Fruit fly (Drosophila melanogaster) whole organism, embryonic: Measurements from ENCODE around the gene HP1e.
A peak's percentile ranks its signal among the peaks of the same experiment; 100 is the strongest.

Source experiments
- Antp ChIP-seq: fragments of 200-800 bp; sonication (Bioruptor generic); optimal IDR thresholded peaks from 3 replicates; lab custom pipeline; 2016; ENCODE audit warnings: missing biosample characterization, missing genetic modification characterization
- Atf6 ChIP-seq: fragments of 200-800 bp; sonication (Bioruptor generic); IDR thresholded peaks from 2 replicates; pipeline ENCODE4 v1.3.6; 2022; ENCODE audit warnings: missing biosample characterization, missing genetic modification characterization
- Blimp-1 ChIP-seq: fragments of 200-800 bp; sonication (Bioruptor generic); optimal IDR thresholded peaks from 3 replicates; lab custom pipeline; 2018; ENCODE audit warnings: missing biosample characterization, missing genetic modification characterization, mild to moderate bottlenecking, moderate library complexity, missing genetic modification reagents
- CG10209 ChIP-seq: fragments of 200-800 bp; sonication (Bioruptor generic); optimal IDR thresholded peaks from 3 replicates; lab custom pipeline; 2017; ENCODE audit warnings: missing biosample characterization, mild to moderate bottlenecking, missing genetic modification characterization, missing genetic modification reagents
- CG10366 ChIP-seq: fragments of 200-800 bp; sonication (Bioruptor generic); IDR thresholded peaks from 2 replicates; pipeline ENCODE4 v1.3.6; 2022; ENCODE audit warnings: missing biosample characterization, missing genetic modification characterization
- CG10543 ChIP-seq: fragments of 200-800 bp; sonication (Bioruptor generic); optimal IDR thresholded peaks from 3 replicates; lab custom pipeline; 2017; ENCODE audit warnings: missing biosample characterization, mild to moderate bottlenecking, missing genetic modification characterization, moderate library complexity
- CG12071 ChIP-seq: fragments of 200-800 bp; sonication (Bioruptor generic); optimal IDR thresholded peaks from 3 replicates; lab custom pipeline; 2018; ENCODE audit warnings: missing biosample characterization, mild to moderate bottlenecking, missing genetic modification characterization
- CG12104 ChIP-seq: fragments of 200-800 bp; sonication (Bioruptor generic); optimal IDR thresholded peaks from 3 replicates; lab custom pipeline; 2016; ENCODE audit warnings: missing biosample characterization, missing genetic modification characterization
- CG12155 ChIP-seq: fragments of 200-800 bp; sonication (Bioruptor generic); optimal IDR thresholded peaks from 3 replicates; lab custom pipeline; 2016; ENCODE audit warnings: missing biosample characterization, missing genetic modification characterization
- CG12391 ChIP-seq: fragments of 200-800 bp; sonication (Bioruptor generic); optimal IDR thresholded peaks from 3 replicates; lab custom pipeline; 2018; ENCODE audit warnings: missing biosample characterization, mild to moderate bottlenecking, missing genetic modification characterization, moderate library complexity
- CG13775 ChIP-seq: fragments of 200-800 bp; sonication (Bioruptor generic); optimal IDR thresholded peaks from 3 replicates; lab custom pipeline; 2017; ENCODE audit warnings: missing biosample characterization, mild to moderate bottlenecking, missing genetic modification characterization
- CG14710 ChIP-seq: fragments of 200-800 bp; sonication (Bioruptor generic); optimal IDR thresholded peaks from 3 replicates; lab custom pipeline; 2019; ENCODE audit warnings: missing biosample characterization, mild to moderate bottlenecking, missing genetic modification characterization, moderate library complexity
- CG15269 ChIP-seq: fragments of 200-800 bp; sonication (Bioruptor generic); optimal IDR thresholded peaks from 2 replicates; lab custom pipeline; 2018; ENCODE audit warnings: missing biosample characterization, mild to moderate bottlenecking, missing genetic modification characterization, moderate library complexity
- CG17361 ChIP-seq: fragments of 200-800 bp; sonication (Bioruptor generic); IDR thresholded peaks from 3 replicates; pipeline ENCODE4 v1.3.6; 2022; ENCODE audit warnings: missing biosample characterization, missing genetic modification characterization
- CG32532 ChIP-seq: fragments of 200-800 bp; sonication (Bioruptor generic); IDR thresholded peaks from 2 replicates; pipeline ENCODE4 v1.3.6; 2022; ENCODE audit warnings: missing biosample characterization, missing genetic modification characterization
- CG4820 ChIP-seq: fragments of 200-800 bp; sonication (Bioruptor generic); optimal IDR thresholded peaks from 3 replicates; lab custom pipeline; 2016; ENCODE audit warnings: missing biosample characterization, missing genetic modification characterization
- CG5245 ChIP-seq: fragments of 200-800 bp; sonication (Bioruptor generic); optimal IDR thresholded peaks from 3 replicates; lab custom pipeline; 2016; ENCODE audit warnings: missing biosample characterization, missing genetic modification characterization
- CG9727 ChIP-seq: fragments of 200-800 bp; sonication (Bioruptor generic); optimal IDR thresholded peaks from 3 replicates; lab custom pipeline; 2017; ENCODE audit warnings: missing biosample characterization, mild to moderate bottlenecking, missing genetic modification characterization
- Dll ChIP-seq: fragments of 200-800 bp; sonication (Bioruptor generic); IDR thresholded peaks from 4 replicates; pipeline ENCODE4 v1.3.6; 2022; ENCODE audit warnings: missing biosample characterization, missing genetic modification characterization; ENCODE audit not compliant: partially characterized antibody
- Dp ChIP-seq: fragments of 200-800 bp; sonication (Bioruptor generic); optimal IDR thresholded peaks from 2 replicates; lab custom pipeline; 2018; ENCODE audit warnings: missing biosample characterization, mild to moderate bottlenecking, missing genetic modification characterization, moderate library complexity
- Drgx ChIP-seq: fragments of 200-800 bp; sonication (Bioruptor generic); IDR thresholded peaks from 2 replicates; pipeline ENCODE4 v1.3.6; 2022; ENCODE audit warnings: missing biosample characterization, missing genetic modification characterization
- E2f1 ChIP-seq: fragments of 200-800 bp; sonication (Bioruptor generic); IDR thresholded peaks from 2 replicates; pipeline ENCODE4 v1.3.6; 2022; ENCODE audit warnings: missing biosample characterization, missing genetic modification characterization
- E2f2 ChIP-seq: fragments of 200-800 bp; sonication (Bioruptor generic); IDR thresholded peaks from 2 replicates; pipeline ENCODE4 v1.3.6; 2022; ENCODE audit warnings: missing biosample characterization, missing genetic modification characterization
- HHEX ChIP-seq: fragments of 200-800 bp; sonication (Bioruptor generic); optimal IDR thresholded peaks from 3 replicates; lab custom pipeline; 2017; ENCODE audit warnings: missing biosample characterization, mild to moderate bottlenecking, missing genetic modification characterization, missing genetic modification reagents
- Hsf ChIP-seq: fragments of 200-800 bp; sonication (Bioruptor generic); optimal IDR thresholded peaks from 3 replicates; lab custom pipeline; 2016; ENCODE audit warnings: missing biosample characterization, missing genetic modification characterization
- MESR4 ChIP-seq: fragments of 200-800 bp; sonication (Bioruptor generic); optimal IDR thresholded peaks from 2 replicates; lab custom pipeline; 2018; ENCODE audit warnings: missing biosample characterization, mild to moderate bottlenecking, missing genetic modification characterization, moderate library complexity
- Mad ChIP-seq: fragments of 200-800 bp; sonication (Bioruptor generic); optimal IDR thresholded peaks from 2 replicates; lab custom pipeline; 2016; ENCODE audit warnings: missing biosample characterization, missing genetic modification characterization
- NC2β ChIP-seq: fragments of 200-800 bp; sonication (Bioruptor generic); optimal IDR thresholded peaks from 2 replicates; lab custom pipeline; 2016; ENCODE audit warnings: missing biosample characterization, missing genetic modification characterization
- Sox102F ChIP-seq: fragments of 200-800 bp; sonication (Bioruptor generic); optimal IDR thresholded peaks from 2 replicates; lab custom pipeline; 2018; ENCODE audit warnings: missing biosample characterization, mild to moderate bottlenecking, missing genetic modification characterization, moderate library complexity
- Xrp1 ChIP-seq: fragments of 200-800 bp; sonication (Bioruptor generic); IDR thresholded peaks from 2 replicates; pipeline ENCODE4 v1.3.6; 2022; ENCODE audit warnings: missing biosample characterization, missing genetic modification characterization
- ase ChIP-seq: fragments of 200-800 bp; sonication (Bioruptor generic); IDR thresholded peaks from 3 replicates; pipeline ENCODE4 v1.3.6; 2022; ENCODE audit warnings: missing biosample characterization, missing genetic modification characterization
- bcd ChIP-seq: fragments of 200-800 bp; sonication (Bioruptor generic); optimal IDR thresholded peaks from 2 replicates; lab custom pipeline; 2017; ENCODE audit warnings: missing biosample characterization, mild to moderate bottlenecking, missing genetic modification characterization
- crc ChIP-seq: fragments of 200-800 bp; sonication (Bioruptor generic); optimal IDR thresholded peaks from 2 replicates; lab custom pipeline; 2016; ENCODE audit warnings: missing biosample characterization, missing genetic modification characterization
- cwo ChIP-seq: fragments of 200-800 bp; sonication (Bioruptor generic); optimal IDR thresholded peaks from 3 replicates; lab custom pipeline; 2017; ENCODE audit warnings: missing biosample characterization, missing genetic modification characterization, mild to moderate bottlenecking, moderate library complexity, missing genetic modification reagents
- dysf ChIP-seq: fragments of 200-800 bp; sonication (Bioruptor generic); IDR thresholded peaks from 3 replicates; pipeline ENCODE4 v1.3.6; 2022; ENCODE audit warnings: missing biosample characterization, missing genetic modification characterization
- hkb ChIP-seq, 2 experiments: fragments of 200-800 bp in 1 of 2; fragments of >200 bp in 1 of 2; sonication (Bioruptor generic) in 1 of 2; IDR thresholded peaks in 1 of 2; optimal IDR thresholded peaks in 1 of 2; 2 replicates each; pipeline versions ENCODE4 v1.3.6 to Lab custom; 2017 to 2022; ENCODE audit warnings: missing biosample characterization in 1 of 2, missing genetic modification characterization in 1 of 2
- insv ChIP-seq, 2 experiments: fragments of 200-800 bp; sonication (Bioruptor generic); optimal IDR thresholded peaks; 3 replicates each; lab custom pipeline; 2016 to 2018; ENCODE audit warnings: missing biosample characterization in 2 of 2, missing genetic modification characterization in 2 of 2
- lmd ChIP-seq: fragments of 200-800 bp; sonication (Bioruptor generic); IDR thresholded peaks from 2 replicates; pipeline ENCODE4 v1.3.6; 2022; ENCODE audit warnings: missing biosample characterization, missing genetic modification characterization
- lov ChIP-seq, 2 experiments: fragments of 200-800 bp in 1 of 2; fragments of >200 bp in 1 of 2; sonication (Bioruptor generic) in 1 of 2; IDR thresholded peaks in 1 of 2; optimal IDR thresholded peaks in 1 of 2; 2 replicates in 1 of 2; 3 replicates in 1 of 2; pipeline versions ENCODE4 v1.3.6 to Lab custom; 2017 to 2022; ENCODE audit warnings: missing biosample characterization in 1 of 2, missing genetic modification characterization in 1 of 2
- maf-S ChIP-seq: fragments of 200-800 bp; sonication (Bioruptor generic); optimal IDR thresholded peaks from 2 replicates; lab custom pipeline; 2016; ENCODE audit warnings: missing biosample characterization, missing genetic modification characterization
- nerfin-1 ChIP-seq: fragments of 200-800 bp; sonication (Bioruptor generic); optimal IDR thresholded peaks from 3 replicates; lab custom pipeline; 2019; ENCODE audit warnings: missing biosample characterization, mild to moderate bottlenecking, missing genetic modification characterization, moderate library complexity
- prd ChIP-seq, 3 experiments: fragments of >200 bp in 2 of 3; fragments of 200-800 bp in 1 of 3; sonication (Bioruptor generic) in 1 of 3; optimal IDR thresholded peaks in 2 of 3; IDR thresholded peaks in 1 of 3; 2 replicates in 2 of 3; 3 replicates in 1 of 3; pipeline versions ENCODE4 v1.3.6 to Lab custom; 2017 to 2022; ENCODE audit warnings: missing biosample characterization in 1 of 3, missing genetic modification characterization in 1 of 3
- run ChIP-seq: fragments of 200-800 bp; sonication (Bioruptor generic); optimal IDR thresholded peaks from 3 replicates; lab custom pipeline; 2018; ENCODE audit warnings: missing biosample characterization, mild to moderate bottlenecking, missing genetic modification characterization
- sens ChIP-seq: fragments of 200-800 bp; sonication (Bioruptor generic); peaks from one replicate; lab custom pipeline; 2016; ENCODE audit warnings: missing biosample characterization, missing genetic modification characterization
- slbo ChIP-seq: fragments of 200-800 bp; sonication (Bioruptor generic); IDR thresholded peaks from 2 replicates; pipeline ENCODE4 v1.3.6; 2022; ENCODE audit warnings: missing biosample characterization, missing genetic modification characterization
- stc ChIP-seq: fragments of 200-800 bp; sonication (Bioruptor generic); IDR thresholded peaks from 2 replicates; pipeline ENCODE4 v1.3.6; 2022; ENCODE audit warnings: missing biosample characterization, missing genetic modification characterization
- tio ChIP-seq: fragments of 200-800 bp; sonication (Bioruptor generic); optimal IDR thresholded peaks from 2 replicates; lab custom pipeline; 2017; ENCODE audit warnings: missing biosample characterization, missing genetic modification characterization, inconsistent platforms
- vfl ChIP-seq: fragments of 200-800 bp; sonication (Bioruptor generic); optimal IDR thresholded peaks from 2 replicates; lab custom pipeline; 2016; ENCODE audit warnings: missing biosample characterization, missing genetic modification characterization
- zen2 ChIP-seq: fragments of 200-800 bp; sonication (Bioruptor generic); IDR thresholded peaks from 3 replicates; pipeline ENCODE4 v1.3.6; 2022; ENCODE audit warnings: missing biosample characterization, missing genetic modification characterization; ENCODE audit not compliant: partially characterized antibody

Gene HP1e

DNA sequence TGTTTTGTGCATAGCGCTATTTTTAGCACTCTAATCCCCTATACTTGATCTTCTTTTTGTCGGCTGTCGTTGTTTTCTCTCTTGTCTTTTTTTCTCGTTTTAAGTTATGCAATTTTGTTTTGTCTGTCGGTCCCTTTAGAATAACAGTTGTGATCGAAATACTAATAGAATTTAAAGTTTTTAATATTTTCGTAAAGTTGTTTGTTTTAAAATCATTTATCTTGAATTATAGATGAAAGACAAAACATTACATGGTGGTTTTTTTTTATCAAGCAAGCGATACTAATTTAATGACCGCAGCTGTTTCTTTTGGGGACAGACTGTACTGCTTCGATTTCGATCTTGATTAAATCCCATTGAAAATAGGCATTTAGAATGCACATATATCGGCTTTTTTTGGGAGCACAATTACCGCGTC, 23.2 kb downstream of the HP1e start (continued):
- TF ChIP-seq nerfin-1 (tag; lab: Kevin White, UChicago) = peak; percentile 7
- no peak for TF ChIP-seq CG12071 (GFP tag; lab: Kevin White, UChicago)
- no peak for TF ChIP-seq E2f1 (GFP tag; lab: Robert Waterston, UW)
- peak; percentile 33 for TF ChIP-seq CG4820 (GFP tag; lab: Kevin White, UChicago)
- TF ChIP-seq Antp (GFP tag; lab: Kevin White, UChicago) = peak; percentile 15
- TF ChIP-seq MESR4 (GFP tag; lab: Kevin White, UChicago) = no peak
- TF ChIP-seq ase = peak; percentile 8; the same call in 1 of the 3 replicates
- peak; percentile 4; the same call in 1 of the 2 replicates for TF ChIP-seq lmd (GFP tag; lab: Robert Waterston, UW)
- peak; percentile 54 for TF ChIP-seq Drgx
- peak; percentile 37; the same call in 1 of the 3 replicates for TF ChIP-seq CG17361
- TF ChIP-seq hkb (optimal IDR thresholded peaks at IDR 0.05; lab: Kevin White, UChicago) = no peak
- TF ChIP-seq hkb (GFP tag; IDR thresholded peaks at IDR 0.05; lab: Robert Waterston, UW) = peak; percentile 70
- peak; percentile 49 for TF ChIP-seq CG10366 (GFP tag; lab: Robert Waterston, UW)
- TF ChIP-seq Mad (GFP tag; lab: Kevin White, UChicago) = no peak
- TF ChIP-seq CG5245 (GFP tag; lab: Kevin White, UChicago) = peak; percentile 21
- peak; percentile 26 for TF ChIP-seq tio
- peak; percentile 24 for TF ChIP-seq CG10209 (GFP tag; lab: Kevin White, UChicago)
- TF ChIP-seq Sox102F (GFP tag; lab: Kevin White, UChicago) = peak; percentile 61
- peak; percentile 4 for TF ChIP-seq CG9727 (GFP tag; lab: Kevin White, UChicago)
- peak; percentile 44; the same call in 1 of the 2 replicates for TF ChIP-seq CG32532 (GFP tag; lab: Robert Waterston, UW)
- TF ChIP-seq Blimp-1 (GFP tag; lab: Kevin White, UChicago) = peak; percentile 61
- no peak for TF ChIP-seq Atf6
- TF ChIP-seq insv (GFP tag; optimal IDR thresholded peaks at IDR 0.05; lab: Kevin White, UChicago) = no peak
- TF ChIP-seq NC2β (GFP tag; lab: Kevin White, UChicago) = no peak
- peak; percentile 17; the same call in 1 of the 2 replicates for TF ChIP-seq E2f2 (GFP tag; lab: Robert Waterston, UW)
- TF ChIP-seq run (tag; lab: Kevin White, UChicago) = peak; percentile 35
- peak; percentile 13 for TF ChIP-seq bcd (GFP tag; lab: Kevin White, UChicago)
- TF ChIP-seq CG14710 (tag; lab: Kevin White, UChicago) = peak; percentile 20
- peak; percentile 38 for TF ChIP-seq cwo (GFP tag; lab: Kevin White, UChicago)
- TF ChIP-seq prd (optimal IDR thresholded peaks at IDR 0.05; lab: Kevin White, UChicago) = no peak
- TF ChIP-seq prd (GFP tag; IDR thresholded peaks at IDR 0.05; lab: Robert Waterston, UW) = 0 out of 3 replicates have a peak, but pooled peaks have one; percentile 30
- TF ChIP-seq sens (GFP tag; lab: Kevin White, UChicago) = peak; percentile 91
- TF ChIP-seq HHEX (GFP tag; lab: Kevin White, UChicago) = peak; percentile 13
- TF ChIP-seq crc = no peak
- TF ChIP-seq CG15269 (tag; lab: Kevin White, UChicago) = peak; percentile 72
- peak; percentile 60 for TF ChIP-seq slbo (GFP tag; lab: Robert Waterston, UW)
- no peak for TF ChIP-seq Dp
- TF ChIP-seq Xrp1 = peak; percentile 61
- no peak for TF ChIP-seq maf-S
- peak; percentile 48; the same call in 2 of the 3 replicates for TF ChIP-seq dysf (GFP tag; lab: Robert Waterston, UW)
- peak; percentile 71 for TF ChIP-seq CG12391 (tag; lab: Kevin White, UChicago)
- TF ChIP-seq Hsf (GFP tag; lab: Kevin White, UChicago) = peak; percentile 44
- peak; percentile 35 for TF ChIP-seq CG12104 (GFP tag; lab: Kevin White, UChicago)
- TF ChIP-seq CG13775 (GFP tag; lab: Kevin White, UChicago) = peak; percentile 35
- peak; percentile 57; the same call in 1 of the 2 replicates for TF ChIP-seq stc (GFP tag; lab: Robert Waterston, UW)
- no peak for TF ChIP-seq Dll (GFP tag; lab: Robert Waterston, UW)
- TF ChIP-seq CG12155 (GFP tag; lab: Kevin White, UChicago) = peak; percentile 16
- TF ChIP-seq lov (optimal IDR thresholded peaks at IDR 0.05; lab: Kevin White, UChicago) = no peak
- no peak for TF ChIP-seq lov (GFP tag; IDR thresholded peaks at IDR 0.05; lab: Robert Waterston, UW)
- no peak for TF ChIP-seq vfl (GFP tag; lab: Kevin White, UChicago)
- peak; percentile 1 for TF ChIP-seq CG10543 (GFP tag; lab: Kevin White, UChicago)
- TF ChIP-seq zen2 (GFP tag; lab: Robert Waterston, UW) = no peak
